Worm (Caenorhabditis elegans) whole organism, young adult: ENCODE data around the gene gei-1.

Experiments
- C06A6.2 ChIP-seq: fragments of 200-800 bp; sonication (Bioruptor generic); conservative IDR thresholded peaks from 2 replicates; pipeline ENCODE4 v1.3.6; 2022; ENCODE audit warnings: missing genetic modification characterization, missing compliant biosample characterization
- C17E4.6 ChIP-seq: fragments of 200-800 bp; sonication (Bioruptor generic); IDR thresholded peaks from 2 replicates; pipeline ENCODE4 v1.3.6; 2022; ENCODE audit warnings: missing genetic modification reagents, missing genetic modification characterization, missing compliant biosample characterization
- F22D6.2 ChIP-seq: sonication (generic microtip); optimal IDR thresholded peaks from 2 replicates; lab custom pipeline; 2016; ENCODE audit warnings: mild to moderate bottlenecking, missing genetic modification characterization, missing compliant biosample characterization
- F57A8.1 ChIP-seq: fragments of 200-800 bp; sonication (Bioruptor generic); optimal IDR thresholded peaks from 2 replicates; lab custom pipeline; 2018; ENCODE audit warnings: mild to moderate bottlenecking, missing genetic modification characterization, moderate library complexity, missing compliant biosample characterization
- T26A5.8 ChIP-seq: sonication (generic microtip); optimal IDR thresholded peaks from 2 replicates; lab custom pipeline; 2016; ENCODE audit warnings: missing genetic modification characterization, missing compliant biosample characterization
- Y53F4B.3 ChIP-seq: fragments of 200-800 bp; sonication (Bioruptor generic); IDR thresholded peaks from 2 replicates; pipeline ENCODE4 v1.3.6; 2022; ENCODE audit warnings: missing genetic modification reagents, missing genetic modification characterization, missing compliant biosample characterization
- Y56A3A.18 ChIP-seq: fragments of 200-800 bp; sonication (Bioruptor generic); IDR thresholded peaks from 2 replicates; pipeline ENCODE4 v1.3.6; 2022; ENCODE audit warnings: missing genetic modification reagents, missing genetic modification characterization, missing compliant biosample characterization
- Y79H2A.3 ChIP-seq: fragments of 200-800 bp; sonication (Bioruptor generic); conservative IDR thresholded peaks from 2 replicates; pipeline ENCODE4 v1.3.6; 2022; ENCODE audit warnings: missing genetic modification reagents, missing genetic modification characterization, missing compliant biosample characterization
- atf-7 ChIP-seq: sonication (generic microtip); optimal IDR thresholded peaks from 2 replicates; lab custom pipeline; 2017; ENCODE audit warnings: mild to moderate bottlenecking, missing genetic modification characterization, missing compliant biosample characterization
- athp-1 ChIP-seq: sonication (generic microtip); optimal IDR thresholded peaks from 2 replicates; lab custom pipeline; 2017; ENCODE audit warnings: mild to moderate bottlenecking, missing genetic modification characterization, missing compliant biosample characterization
- attf-5 ChIP-seq: fragments of 200-800 bp; sonication (Bioruptor generic); optimal IDR thresholded peaks from 2 replicates; lab custom pipeline; 2018; ENCODE audit warnings: mild to moderate bottlenecking, missing genetic modification characterization, missing compliant biosample characterization
- bed-1 ChIP-seq: fragments of 200-800 bp; sonication (Bioruptor generic); IDR thresholded peaks from 2 replicates; pipeline ENCODE4 v1.3.6; 2022; ENCODE audit warnings: missing genetic modification reagents, missing genetic modification characterization, missing compliant biosample characterization
- cebp-1 ChIP-seq, 2 experiments: fragments of 200-800 bp in 1 of 2; sonication (Bioruptor generic) in 1 of 2; sonication (generic microtip) in 1 of 2; IDR thresholded peaks in 1 of 2; optimal IDR thresholded peaks in 1 of 2; 2 replicates each; pipeline versions ENCODE4 v1.3.6 to Lab custom; 2017 to 2022; ENCODE audit warnings: missing compliant biosample characterization in 2 of 2, missing genetic modification characterization in 2 of 2, mild to moderate bottlenecking in 1 of 2, missing genetic modification reagents in 1 of 2, moderate library complexity in 1 of 2
- cebp-2 ChIP-seq: fragments of 200-800 bp; sonication (Bioruptor generic); IDR thresholded peaks from 2 replicates; pipeline ENCODE4 v1.3.6; 2022; ENCODE audit warnings: missing genetic modification characterization, missing compliant biosample characterization
- ceh-27 ChIP-seq: fragments of 200-800 bp; sonication (Bioruptor generic); optimal IDR thresholded peaks from 2 replicates; lab custom pipeline; 2018; ENCODE audit warnings: mild to moderate bottlenecking, missing genetic modification characterization, moderate library complexity, missing compliant biosample characterization
- ceh-40 ChIP-seq: fragments of 200-800 bp; sonication (Bioruptor generic); IDR thresholded peaks from 2 replicates; pipeline ENCODE4 v1.3.6; 2022; ENCODE audit warnings: missing genetic modification characterization, missing compliant biosample characterization
- ceh-79 ChIP-seq: sonication (generic microtip); optimal IDR thresholded peaks from 2 replicates; lab custom pipeline; 2017; ENCODE audit warnings: mild to moderate bottlenecking, missing genetic modification characterization, missing compliant biosample characterization
- ceh-91 ChIP-seq: fragments of 200-800 bp; sonication (Bioruptor generic); IDR thresholded peaks from 2 replicates; pipeline ENCODE4 v1.3.6; 2022; ENCODE audit warnings: missing genetic modification reagents, missing genetic modification characterization, missing compliant biosample characterization
- dox-1 ChIP-seq: fragments of 200-800 bp; sonication (Bioruptor generic); IDR thresholded peaks from 2 replicates; pipeline ENCODE4 v1.3.6; 2022; ENCODE audit warnings: missing genetic modification reagents, missing genetic modification characterization, missing compliant biosample characterization
- dpff-1 ChIP-seq: sonication (generic microtip); optimal IDR thresholded peaks from 2 replicates; lab custom pipeline; 2017; ENCODE audit warnings: mild to moderate bottlenecking, missing genetic modification characterization, missing compliant biosample characterization
- egl-44 ChIP-seq: fragments of 200-800 bp; sonication (Bioruptor generic); IDR thresholded peaks from 2 replicates; pipeline ENCODE4 v1.3.6; 2022; ENCODE audit warnings: missing genetic modification reagents, missing genetic modification characterization, missing compliant biosample characterization
- egrh-3 ChIP-seq: fragments of 200-800 bp; sonication (Bioruptor generic); IDR thresholded peaks from 2 replicates; pipeline ENCODE4 v1.3.6; 2022; ENCODE audit warnings: missing genetic modification reagents, missing genetic modification characterization, missing compliant biosample characterization
- fkh-3 ChIP-seq: sonication (generic microtip); optimal IDR thresholded peaks from 2 replicates; lab custom pipeline; 2016; ENCODE audit warnings: mild to moderate bottlenecking, missing genetic modification characterization, missing compliant biosample characterization
- gei-17 ChIP-seq: fragments of 200-800 bp; sonication (Bioruptor generic); optimal IDR thresholded peaks from 2 replicates; lab custom pipeline; 2018; ENCODE audit warnings: mild to moderate bottlenecking, missing genetic modification characterization, missing compliant biosample characterization
- hlh-26 ChIP-seq: fragments of 200-800 bp; sonication (Bioruptor generic); conservative IDR thresholded peaks from 2 replicates; pipeline ENCODE4 v1.3.6; 2022; ENCODE audit warnings: missing genetic modification reagents, missing genetic modification characterization, missing compliant biosample characterization
- hmg-20 ChIP-seq: fragments of 200-800 bp; sonication (Bioruptor generic); IDR thresholded peaks from 2 replicates; pipeline ENCODE4 v1.3.6; 2022; ENCODE audit warnings: missing genetic modification reagents, missing genetic modification characterization, missing compliant biosample characterization
- lin-26 ChIP-seq: fragments of 200-800 bp; sonication (Bioruptor generic); IDR thresholded peaks from 2 replicates; pipeline ENCODE4 v1.3.6; 2022; ENCODE audit warnings: missing genetic modification reagents, missing genetic modification characterization, missing compliant biosample characterization
- lsl-1 ChIP-seq: fragments of 200-800 bp; sonication (Bioruptor generic); optimal IDR thresholded peaks from 2 replicates; lab custom pipeline; 2018; ENCODE audit warnings: mild to moderate bottlenecking, missing genetic modification characterization, moderate library complexity, missing compliant biosample characterization
- lsy-27 ChIP-seq: sonication (generic microtip); optimal IDR thresholded peaks from 2 replicates; lab custom pipeline; 2017; ENCODE audit warnings: missing genetic modification characterization, mild to moderate bottlenecking, missing compliant biosample characterization, antibody characterized with exemption, missing genotype, borderline replicate concordance; ENCODE audit not compliant: insufficient read depth
- madf-3 ChIP-seq: fragments of 200-800 bp; sonication (Bioruptor generic); IDR thresholded peaks from 2 replicates; pipeline ENCODE4 v1.3.6; 2022; ENCODE audit warnings: missing genetic modification reagents, missing genetic modification characterization, missing compliant biosample characterization
- nhr-120 ChIP-seq: fragments of 200-800 bp; sonication (Bioruptor generic); IDR thresholded peaks from 2 replicates; pipeline ENCODE4 v1.3.6; 2022; ENCODE audit warnings: missing genetic modification characterization, missing compliant biosample characterization
- nhr-90 ChIP-seq: sonication (generic microtip); optimal IDR thresholded peaks from 2 replicates; lab custom pipeline; 2016; ENCODE audit warnings: missing genotype, mild to moderate bottlenecking, missing genetic modification characterization, missing compliant biosample characterization
- rcor-1 ChIP-seq: fragments of 200-800 bp; sonication (Bioruptor generic); IDR thresholded peaks from 2 replicates; pipeline ENCODE4 v1.3.6; 2022; ENCODE audit warnings: missing genetic modification reagents, missing genetic modification characterization, missing compliant biosample characterization
- repo-1 ChIP-seq: sonication (generic microtip); optimal IDR thresholded peaks from 2 replicates; lab custom pipeline; 2017; ENCODE audit warnings: mild to moderate bottlenecking, missing genetic modification characterization, missing compliant biosample characterization
- sdz-38 ChIP-seq: sonication (generic microtip); optimal IDR thresholded peaks from 2 replicates; lab custom pipeline; 2016; ENCODE audit warnings: missing genotype, missing genetic modification characterization, missing compliant biosample characterization
- snpc-4 ChIP-seq, 5 experiments: fragments of 150-350 bp in 1 of 5; sonication (generic microtip) in 4 of 5; optimal IDR thresholded peaks; 2 replicates each; lab custom pipeline; 2014 to 2018; ENCODE audit warnings: missing genetic modification characterization in 5 of 5, missing biosample characterization in 3 of 5, antibody characterized with exemption in 2 of 5, mild to moderate bottlenecking in 2 of 5, missing compliant biosample characterization in 2 of 5, missing genotype in 2 of 5, moderate library complexity in 2 of 5, missing genetic modification reagents in 1 of 5
- xnd-1 ChIP-seq: sonication (generic microtip); optimal IDR thresholded peaks from 2 replicates; lab custom pipeline; 2016; ENCODE audit warnings: missing genotype, missing genetic modification reagents, missing genetic modification characterization, missing compliant biosample characterization
- zim-3 ChIP-seq: sonication (generic microtip); optimal IDR thresholded peaks from 2 replicates; lab custom pipeline; 2017; ENCODE audit warnings: mild to moderate bottlenecking, missing genetic modification characterization, moderate library complexity, missing compliant biosample characterization
- ztf-26 ChIP-seq: sonication (generic microtip); optimal IDR thresholded peaks from 2 replicates; lab custom pipeline; 2017; ENCODE audit warnings: missing genetic modification characterization, missing compliant biosample characterization
- ztf-28 ChIP-seq: fragments of 200-800 bp; sonication (Bioruptor generic); IDR thresholded peaks from 2 replicates; pipeline ENCODE4 v1.3.6; 2022; ENCODE audit warnings: missing genetic modification reagents, missing genetic modification characterization, missing compliant biosample characterization

The gei-1 gene

ce11 chrIII:3377134-3377533 is 32.5 kb downstream of the gei-1 start:
- TF ChIP-seq cebp-2 (GFP tag; lab: Robert Waterston, UW) (no peak), ceh-79 (tag; lab: Kevin White, UChicago) (no peak), atf-7 (peak; percentile 70), attf-5 (GFP tag; lab: Kevin White, UChicago) (no peak), lsl-1 (GFP tag; lab: Kevin White, UChicago) (no peak), egrh-3 (GFP tag; lab: Robert Waterston, UW) (no peak), Y56A3A.18 (no peak)

ce11 chrIII:3377700-3378099 is 33.0 kb downstream of the gei-1 start:
- TF ChIP-seq F57A8.1 (GFP tag; lab: Kevin White, UChicago) (no peak), dox-1 (GFP tag; lab: Robert Waterston, UW) (no peak), madf-3 (GFP tag; lab: Robert Waterston, UW) (0 out of 2 replicates have a peak, but pooled peaks have one; percentile 46), atf-7 (no peak), hmg-20 (GFP tag; lab: Robert Waterston, UW) (no peak), xnd-1 (tag; lab: Kevin White, UChicago) (no peak), C17E4.6 (GFP tag; lab: Robert Waterston, UW) (no peak), ceh-40 (GFP tag; lab: Robert Waterston, UW) (no peak), F22D6.2 (tag; lab: Kevin White, UChicago) (no peak), zim-3 (tag; lab: Kevin White, UChicago) (no peak), snpc-4 (GFP tag; optimal IDR thresholded peaks at IDR 0.05; lab: Kevin White, UChicago) (peak; percentile 37), snpc-4 (tag; optimal IDR thresholded peaks at IDR 0.05; lab: Kevin White, UChicago) (peak; percentile 87 to 96 (median 92)), ceh-91 (GFP tag; lab: Robert Waterston, UW) (no peak), lsy-27 (tag; lab: Kevin White, UChicago) (no peak), Y53F4B.3 (GFP tag; lab: Robert Waterston, UW) (no peak), lin-26 (peak; percentile 60; the same call in 1 of the 2 replicates), fkh-3 (no peak), attf-5 (GFP tag; lab: Kevin White, UChicago) (no peak), C06A6.2 (no peak), hlh-26 (GFP tag; lab: Robert Waterston, UW) (no peak), ztf-26 (peak; percentile 54)

- TF ChIP-seq repo-1 (no peak), bed-1 (GFP tag; lab: Robert Waterston, UW) (0 out of 2 replicates have a peak, but pooled peaks have one; percentile 44)
Measured at ce11 chrIII:3381866-3382265, 37.2 kb downstream of the gei-1 start.

ce11 chrIII:3382465-3382864 is 37.8 kb downstream of the gei-1 start:
- TF ChIP-seq dpff-1 (tag; lab: Kevin White, UChicago) (no peak), F57A8.1 (GFP tag; lab: Kevin White, UChicago) (no peak), cebp-2 (GFP tag; lab: Robert Waterston, UW) (no peak), fkh-3 (no peak), rcor-1 (GFP tag; lab: Robert Waterston, UW) (no peak), ceh-27 (GFP tag; lab: Kevin White, UChicago) (no peak), egl-44 (no peak), sdz-38 (no peak), Y79H2A.3 (GFP tag; lab: Robert Waterston, UW) (no peak), hmg-20 (GFP tag; lab: Robert Waterston, UW) (no peak), ztf-28 (GFP tag; lab: Robert Waterston, UW) (no peak), gei-17 (GFP tag; lab: Kevin White, UChicago) (no peak), athp-1 (tag; lab: Kevin White, UChicago) (no peak), T26A5.8 (tag; lab: Kevin White, UChicago) (no peak), nhr-90 (tag; lab: Kevin White, UChicago) (no peak), cebp-1 (GFP tag; IDR thresholded peaks at IDR 0.05; lab: Robert Waterston, UW) (no peak), cebp-1 (tag; optimal IDR thresholded peaks at IDR 0.05; lab: Kevin White, UChicago) (no peak), nhr-120 (GFP tag; lab: Robert Waterston, UW) (no peak)
